Fruit fly (Drosophila melanogaster) Kc167 (cell line): ENCODE data around the gene CG17801.

ENCODE experiments used
- Myc ChIP-seq: fragments of >200 bp; optimal IDR thresholded peaks from 2 replicates; lab custom pipeline; 2017; ENCODE audit warnings: missing external identifiers
- h ChIP-seq: fragments of >200 bp; optimal IDR thresholded peaks from 3 replicates; lab custom pipeline; 2018; ENCODE audit warnings: missing external identifiers
- ttk ChIP-seq: sonication (Bioruptor generic); optimal IDR thresholded peaks from 2 replicates; lab custom pipeline; 2017; ENCODE audit warnings: missing external identifiers

DNA sequence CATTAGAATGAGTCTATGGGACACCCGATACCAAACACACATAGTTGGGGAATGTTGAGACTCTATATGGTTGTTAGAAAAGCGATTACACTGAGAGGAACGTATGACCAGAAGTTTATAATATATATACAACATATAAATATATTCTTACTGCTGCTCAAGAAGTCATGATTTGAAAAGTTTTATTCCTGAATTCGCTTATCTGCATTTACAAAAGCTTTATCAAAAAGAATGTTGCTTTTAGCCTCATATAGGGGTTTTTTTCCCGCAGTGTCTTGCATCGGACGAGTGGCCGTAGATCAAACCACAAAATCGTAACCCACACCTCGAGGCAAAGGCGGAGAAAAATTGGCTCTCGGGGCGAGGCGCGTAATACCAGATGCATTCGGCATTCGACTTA is 19.1 kb downstream of the CG17801 start:
- TF ChIP-seq ttk (lab: Kevin White, UChicago) (no peak), Myc (no peak), h (lab: Kevin White, UChicago) (no peak)
